Worm (Caenorhabditis elegans) whole organism, L3 larva: ENCODE results near the gene F56D5.5.

Experiments
- R02D3.7 ChIP-seq: fragments of 150-350 bp; optimal IDR thresholded peaks from 2 replicates; lab custom pipeline; 2014; ENCODE audit warnings: missing biosample characterization, missing genetic modification characterization
- ZK546.5 ChIP-seq: sonication (generic microtip); optimal IDR thresholded peaks from 2 replicates; lab custom pipeline; 2017; ENCODE audit warnings: missing biosample characterization, missing genetic modification characterization
- aly-2 ChIP-seq: fragments of 150-350 bp; optimal IDR thresholded peaks from 2 replicates; lab custom pipeline; 2014; ENCODE audit warnings: missing biosample characterization, missing genetic modification characterization
- ama-1 ChIP-seq: fragments of 150-350 bp; optimal IDR thresholded peaks from 2 replicates; lab custom pipeline; 2018
- ceh-16 ChIP-seq: sonication (generic microtip); optimal IDR thresholded peaks from 2 replicates; lab custom pipeline; 2017; ENCODE audit warnings: missing biosample characterization, missing genetic modification characterization
- ceh-28 ChIP-seq: fragments of 150-350 bp; optimal IDR thresholded peaks from 2 replicates; lab custom pipeline; 2014; ENCODE audit warnings: missing biosample characterization, missing genetic modification reagents, missing genetic modification characterization
- ceh-82 ChIP-seq: fragments of 150-350 bp; optimal IDR thresholded peaks from 2 replicates; lab custom pipeline; 2014; ENCODE audit warnings: missing biosample characterization, missing genetic modification characterization
- ceh-9 ChIP-seq: sonication (generic microtip); optimal IDR thresholded peaks from 2 replicates; lab custom pipeline; 2018; ENCODE audit warnings: missing biosample characterization, missing genetic modification characterization
- daf-12 ChIP-seq: fragments of 150-350 bp; optimal IDR thresholded peaks from 2 replicates; lab custom pipeline; 2014; ENCODE audit warnings: missing biosample characterization, missing genetic modification reagents, missing genetic modification characterization
- egl-27 ChIP-seq: sonication (generic microtip); optimal IDR thresholded peaks from 4 replicates; lab custom pipeline; 2017; ENCODE audit warnings: missing biosample characterization, missing genetic modification reagents, missing genetic modification characterization
- egl-5 ChIP-seq: fragments of 150-350 bp; optimal IDR thresholded peaks from 2 replicates; lab custom pipeline; 2017; ENCODE audit warnings: missing biosample characterization, missing genetic modification reagents, missing genetic modification characterization, inconsistent platforms
- elt-1 ChIP-seq: fragments of 150-350 bp; optimal IDR thresholded peaks from 2 replicates; lab custom pipeline; 2014; ENCODE audit warnings: missing biosample characterization, missing genetic modification characterization
- elt-2 ChIP-seq: sonication (generic microtip); optimal IDR thresholded peaks from 2 replicates; lab custom pipeline; 2016; ENCODE audit warnings: missing genetic modification reagents, mild to moderate bottlenecking, missing genetic modification characterization, missing compliant biosample characterization
- elt-3 ChIP-seq, 3 experiments: fragments of 150-350 bp in 1 of 3; sonication (generic microtip) in 2 of 3; optimal IDR thresholded peaks; 2 replicates in 2 of 3; 4 replicates in 1 of 3; lab custom pipeline; 2014 to 2017; ENCODE audit warnings: missing biosample characterization in 3 of 3, missing genetic modification characterization in 3 of 3
- eor-1 ChIP-seq, 2 experiments: fragments of 150-350 bp; optimal IDR thresholded peaks; 2 replicates each; lab custom pipeline; 2014 to 2018; ENCODE audit warnings: missing biosample characterization in 2 of 2, missing genetic modification characterization in 2 of 2
- fkh-10 ChIP-seq: sonication (generic microtip); optimal IDR thresholded peaks from 2 replicates; lab custom pipeline; 2017; ENCODE audit warnings: missing biosample characterization, missing genetic modification reagents, missing genetic modification characterization
- fkh-2 ChIP-seq: fragments of 150-350 bp; optimal IDR thresholded peaks from 2 replicates; lab custom pipeline; 2014; ENCODE audit warnings: missing biosample characterization, missing genetic modification reagents, missing genetic modification characterization
- fos-1 ChIP-seq: fragments of 150-350 bp; optimal IDR thresholded peaks from 2 replicates; lab custom pipeline; 2014; ENCODE audit warnings: missing biosample characterization, missing genetic modification characterization
- hmg-11 ChIP-seq: sonication (generic microtip); optimal IDR thresholded peaks from 2 replicates; lab custom pipeline; 2016; ENCODE audit warnings: missing genetic modification characterization, missing compliant biosample characterization
- jun-1 ChIP-seq: fragments of 150-350 bp; optimal IDR thresholded peaks from 2 replicates; lab custom pipeline; 2014; ENCODE audit warnings: missing biosample characterization, missing genetic modification reagents, missing genetic modification characterization
- lin-15B ChIP-seq: fragments of 150-350 bp; optimal IDR thresholded peaks from 2 replicates; lab custom pipeline; 2014; ENCODE audit warnings: missing biosample characterization, missing genetic modification characterization
- lin-39 ChIP-seq: fragments of 150-350 bp; optimal IDR thresholded peaks from 2 replicates; lab custom pipeline; 2018; ENCODE audit warnings: missing biosample characterization, missing genetic modification reagents, missing genetic modification characterization
- lsy-12 ChIP-seq: sonication (generic microtip); optimal IDR thresholded peaks from 2 replicates; lab custom pipeline; 2016; ENCODE audit warnings: mild to moderate bottlenecking, missing genetic modification characterization, missing compliant biosample characterization
- mdl-1 ChIP-seq: fragments of 150-350 bp; optimal IDR thresholded peaks from 2 replicates; lab custom pipeline; 2014; ENCODE audit warnings: missing biosample characterization, missing genetic modification characterization
- mml-1 ChIP-seq: fragments of 150-350 bp; sonication (generic microtip); optimal IDR thresholded peaks from 3 replicates; lab custom pipeline; 2014; ENCODE audit warnings: missing biosample characterization, missing genetic modification characterization
- nfya-1 ChIP-seq: sonication (generic microtip); optimal IDR thresholded peaks from 2 replicates; lab custom pipeline; 2017; ENCODE audit warnings: missing genetic modification characterization, mild to moderate bottlenecking, missing compliant biosample characterization, antibody characterized with exemption, moderate library complexity; ENCODE audit not compliant: insufficient read depth
- nhr-11 ChIP-seq: fragments of 150-350 bp; optimal IDR thresholded peaks from 2 replicates; lab custom pipeline; 2014; ENCODE audit warnings: missing biosample characterization, missing genetic modification characterization
- nhr-12 ChIP-seq: fragments of 150-350 bp; optimal IDR thresholded peaks from 2 replicates; lab custom pipeline; 2014; ENCODE audit warnings: missing biosample characterization, missing genetic modification characterization
- nhr-23 ChIP-seq: fragments of 150-350 bp; optimal IDR thresholded peaks from 2 replicates; lab custom pipeline; 2014; ENCODE audit warnings: missing biosample characterization, missing genetic modification reagents, missing genetic modification characterization
- nhr-237 ChIP-seq: fragments of 150-350 bp; optimal IDR thresholded peaks from 2 replicates; lab custom pipeline; 2014; ENCODE audit warnings: missing biosample characterization, missing genetic modification characterization
- nhr-25 ChIP-seq: sonication (generic microtip); optimal IDR thresholded peaks from 2 replicates; lab custom pipeline; 2017; ENCODE audit warnings: missing biosample characterization, missing genetic modification characterization
- nhr-28 ChIP-seq: fragments of 150-350 bp; optimal IDR thresholded peaks from 2 replicates; lab custom pipeline; 2014; ENCODE audit warnings: missing biosample characterization, missing genetic modification characterization
- nhr-43 ChIP-seq: sonication (generic microtip); optimal IDR thresholded peaks from 2 replicates; lab custom pipeline; 2016; ENCODE audit warnings: mild to moderate bottlenecking, missing genetic modification characterization, missing compliant biosample characterization; ENCODE audit not compliant: poor library complexity, severe bottlenecking
- nhr-67 ChIP-seq: fragments of 150-350 bp; optimal IDR thresholded peaks from 2 replicates; lab custom pipeline; 2014; ENCODE audit warnings: missing biosample characterization, missing genetic modification characterization
- nhr-76 ChIP-seq: fragments of 150-350 bp; sonication (generic microtip); optimal IDR thresholded peaks from 5 replicates; lab custom pipeline; 2014; ENCODE audit warnings: missing biosample characterization, missing genetic modification characterization
- nhr-77 ChIP-seq: fragments of 150-350 bp; optimal IDR thresholded peaks from 2 replicates; lab custom pipeline; 2014; ENCODE audit warnings: missing biosample characterization, missing genetic modification characterization
- pha-4 ChIP-seq: fragments of 150-350 bp; optimal IDR thresholded peaks from 2 replicates; lab custom pipeline; 2014; ENCODE audit warnings: missing biosample characterization, missing genetic modification reagents, missing genetic modification characterization
- pqm-1 ChIP-seq: fragments of 150-350 bp; optimal IDR thresholded peaks from 2 replicates; lab custom pipeline; 2017; ENCODE audit warnings: missing biosample characterization, missing genetic modification characterization, inconsistent platforms
- sea-2 ChIP-seq: fragments of 150-350 bp; sonication (generic microtip); optimal IDR thresholded peaks from 4 replicates; lab custom pipeline; 2014; ENCODE audit warnings: missing biosample characterization, missing genetic modification reagents, missing genetic modification characterization
- skn-1 ChIP-seq: fragments of 150-350 bp; optimal IDR thresholded peaks from 2 replicates; lab custom pipeline; 2014; ENCODE audit warnings: missing biosample characterization, missing genetic modification characterization
- snpc-4 ChIP-seq: fragments of 150-350 bp; optimal IDR thresholded peaks from 2 replicates; lab custom pipeline; 2014; ENCODE audit warnings: missing biosample characterization, missing genetic modification characterization
- tbx-2 ChIP-seq: sonication (generic microtip); optimal IDR thresholded peaks from 2 replicates; lab custom pipeline; 2016; ENCODE audit warnings: mild to moderate bottlenecking, missing genetic modification characterization, missing compliant biosample characterization
- unc-39 ChIP-seq: sonication (generic microtip); optimal IDR thresholded peaks from 4 replicates; lab custom pipeline; 2017; ENCODE audit warnings: missing biosample characterization, missing genetic modification characterization
- unc-62 ChIP-seq: fragments of 150-350 bp; sonication (generic microtip); optimal IDR thresholded peaks from 4 replicates; lab custom pipeline; 2014; ENCODE audit warnings: missing biosample characterization, missing genetic modification reagents, missing genetic modification characterization
- zag-1 ChIP-seq: fragments of 150-350 bp; optimal IDR thresholded peaks from 2 replicates; lab custom pipeline; 2014; ENCODE audit warnings: missing biosample characterization, missing genetic modification characterization
- ztf-11 ChIP-seq: fragments of 150-350 bp; optimal IDR thresholded peaks from 2 replicates; lab custom pipeline; 2014; ENCODE audit warnings: missing biosample characterization, missing genetic modification characterization
- ztf-4 ChIP-seq: fragments of 150-350 bp; optimal IDR thresholded peaks from 2 replicates; lab custom pipeline; 2014; ENCODE audit warnings: missing biosample characterization, missing genetic modification characterization

The F56D5.5 gene

DNA sequence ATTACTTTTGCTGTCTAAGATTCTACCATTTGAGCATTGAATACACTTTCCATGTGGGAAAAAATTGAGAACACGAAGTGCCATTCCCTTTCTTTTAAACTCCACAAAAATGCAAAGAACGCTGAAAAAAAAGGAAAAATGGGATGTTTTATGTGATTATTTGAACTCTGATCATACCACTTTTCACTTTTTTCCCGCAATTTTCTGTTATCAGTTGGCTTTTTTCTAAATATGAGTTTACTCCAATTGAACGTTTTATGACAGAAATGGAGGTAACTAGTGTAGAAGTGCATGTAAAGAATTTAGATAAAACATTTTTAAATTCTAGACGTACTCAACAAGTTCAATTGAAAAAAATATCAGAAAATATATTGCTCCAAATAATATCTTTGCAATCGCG lies 33.5 kb upstream of the F56D5.5 start:
- TF ChIP-seq pha-4 (tag; lab: Kevin White, UChicago) (peak; percentile 20), zag-1 (tag; lab: Kevin White, UChicago) (no peak), pqm-1 (tag; lab: Kevin White, UChicago) (peak; percentile 28), elt-2 (tag; lab: Kevin White, UChicago) (peak; percentile 79), egl-27 (no peak)

ce11 chrIV:9440880-9441336 lies 33.0 kb upstream of the F56D5.5 start, which contains the start of gene idh-1:
Gene idh-1, minus strand, starts transcription at chrIV:9441107.
- TF ChIP-seq egl-27 (no peak), ceh-82 (tag; lab: Kevin White, UChicago) (no peak), ceh-9 (tag; lab: Kevin White, UChicago) (no peak), pqm-1 (tag; lab: Kevin White, UChicago) (peak; percentile 17), nhr-23 (tag; lab: Kevin White, UChicago) (peak; percentile 45), hmg-11 (peak; percentile 27), lin-15B (tag; lab: Kevin White, UChicago) (peak; percentile 62), nhr-237 (tag; lab: Kevin White, UChicago) (no peak), aly-2 (no peak), fkh-2 (tag; lab: Kevin White, UChicago) (no peak), ZK546.5 (no peak), nfya-1 (tag; lab: Kevin White, UChicago) (peak; percentile 58), tbx-2 (tag; lab: Kevin White, UChicago) (no peak), jun-1 (tag; lab: Kevin White, UChicago) (no peak), zag-1 (tag; lab: Kevin White, UChicago) (no peak), R02D3.7 (tag; lab: Kevin White, UChicago) (no peak), daf-12 (tag; lab: Kevin White, UChicago) (no peak), ceh-16 (tag; lab: Kevin White, UChicago) (no peak), elt-3 (tag; optimal IDR thresholded peaks at IDR 0.05; lab: Kevin White, UChicago) (no peak), ztf-4 (tag; lab: Kevin White, UChicago) (no peak), snpc-4 (tag; lab: Kevin White, UChicago) (peak; percentile 83), nhr-76 (tag; lab: Kevin White, UChicago) (no peak), skn-1 (no peak), nhr-43 (no peak), nhr-67 (tag; lab: Kevin White, UChicago) (no peak), sea-2 (GFP tag; lab: Kevin White, UChicago) (no peak), nhr-28 (no peak), unc-62 (no peak), lin-39 (tag; lab: Kevin White, UChicago) (peak; percentile 59), mdl-1 (tag; lab: Kevin White, UChicago) (no peak), elt-1 (no peak), nhr-77 (tag; lab: Kevin White, UChicago) (no peak), egl-5 (no peak), pha-4 (tag; lab: Kevin White, UChicago) (peak; percentile 25), eor-1 (tag; optimal IDR thresholded peaks at IDR 0.05; lab: Kevin White, UChicago) (no peak), ceh-28 (tag; lab: Kevin White, UChicago) (no peak), nhr-12 (tag; lab: Kevin White, UChicago) (no peak), nhr-25 (tag; lab: Kevin White, UChicago) (peak; percentile 88), fos-1 (tag; lab: Kevin White, UChicago) (no peak), elt-2 (tag; lab: Kevin White, UChicago) (no peak), nhr-11 (no peak), fkh-10 (GFP tag; lab: Kevin White, UChicago) (no peak), lsy-12 (tag; lab: Kevin White, UChicago) (no peak), ztf-11 (tag; lab: Kevin White, UChicago) (no peak), mml-1 (tag; lab: Kevin White, UChicago) (no peak), ama-1 (lab: Kevin White, UChicago) (peak; percentile 89), unc-39 (tag; lab: Kevin White, UChicago) (no peak)
